Fruit fly (Drosophila melanogaster) whole organism, embryonic: Measurements from ENCODE around the gene CG10581.
A peak's percentile ranks its signal among the peaks of the same experiment; 100 is the strongest.

ENCODE experiments used
- Atf3 ChIP-seq: fragments of 200-800 bp; sonication (Bioruptor generic); optimal IDR thresholded peaks from 3 replicates; lab custom pipeline; 2016; ENCODE audit warnings: missing biosample characterization, missing genetic modification characterization
- CG10462 ChIP-seq: fragments of 200-800 bp; sonication (Bioruptor generic); optimal IDR thresholded peaks from 2 replicates; lab custom pipeline; 2016; ENCODE audit warnings: missing biosample characterization, missing genetic modification characterization
- CG11085 ChIP-seq: fragments of 200-800 bp; sonication (Bioruptor generic); IDR thresholded peaks from 2 replicates; pipeline ENCODE4 v1.3.6; 2022; ENCODE audit warnings: missing biosample characterization, missing genetic modification characterization
- CG12104 ChIP-seq: fragments of 200-800 bp; sonication (Bioruptor generic); optimal IDR thresholded peaks from 3 replicates; lab custom pipeline; 2016; ENCODE audit warnings: missing biosample characterization, missing genetic modification characterization
- CG12236 ChIP-seq: fragments of 200-800 bp; sonication (Bioruptor generic); optimal IDR thresholded peaks from 2 replicates; lab custom pipeline; 2016; ENCODE audit warnings: missing biosample characterization, missing genetic modification characterization
- CG12659 ChIP-seq: fragments of 200-800 bp; sonication (Bioruptor generic); optimal IDR thresholded peaks from 3 replicates; lab custom pipeline; 2017; ENCODE audit warnings: mild to moderate bottlenecking, missing biosample characterization, missing genetic modification reagents, missing genetic modification characterization
- CG14667 ChIP-seq: fragments of 200-800 bp; sonication (Bioruptor generic); IDR thresholded peaks from 2 replicates; pipeline ENCODE4 v1.3.6; 2022; ENCODE audit warnings: missing biosample characterization, missing genetic modification characterization
- CG18476 ChIP-seq: fragments of 200-800 bp; sonication (Bioruptor generic); optimal IDR thresholded peaks from 2 replicates; lab custom pipeline; 2016; ENCODE audit warnings: missing biosample characterization, mild to moderate bottlenecking, missing genetic modification characterization
- CG2199 ChIP-seq: fragments of 200-800 bp; sonication (Bioruptor generic); IDR thresholded peaks from 3 replicates; pipeline ENCODE4 v1.3.6; 2022; ENCODE audit warnings: missing biosample characterization, missing genetic modification characterization
- CG2202 ChIP-seq: fragments of 200-800 bp; sonication (Bioruptor generic); optimal IDR thresholded peaks from 2 replicates; lab custom pipeline; 2018; ENCODE audit warnings: missing biosample characterization, mild to moderate bottlenecking, missing genetic modification characterization
- CG3281 ChIP-seq: fragments of 200-800 bp; sonication (Bioruptor generic); optimal IDR thresholded peaks from 3 replicates; lab custom pipeline; 2017; ENCODE audit warnings: missing biosample characterization, mild to moderate bottlenecking, missing genetic modification characterization
- CG33213 ChIP-seq: fragments of 200-800 bp; sonication (Bioruptor generic); optimal IDR thresholded peaks from 3 replicates; lab custom pipeline; 2016; ENCODE audit warnings: missing biosample characterization, missing genetic modification characterization
- CG4617 ChIP-seq: fragments of 200-800 bp; sonication (Bioruptor generic); optimal IDR thresholded peaks from 3 replicates; lab custom pipeline; 2016; ENCODE audit warnings: missing biosample characterization, missing genetic modification characterization, borderline replicate concordance
- CG5245 ChIP-seq: fragments of 200-800 bp; sonication (Bioruptor generic); optimal IDR thresholded peaks from 3 replicates; lab custom pipeline; 2016; ENCODE audit warnings: missing biosample characterization, missing genetic modification characterization
- CG5953 ChIP-seq: fragments of 200-800 bp; sonication (Bioruptor generic); IDR thresholded peaks from 2 replicates; pipeline ENCODE4 v1.3.6; 2022; ENCODE audit warnings: missing biosample characterization, missing genetic modification characterization
- CG6175 ChIP-seq: fragments of 200-800 bp; sonication (Bioruptor generic); IDR thresholded peaks from 3 replicates; pipeline ENCODE4 v1.3.6; 2022; ENCODE audit warnings: missing biosample characterization, missing genetic modification characterization
- CG6854 ChIP-seq: fragments of 200-800 bp; sonication (Bioruptor generic); optimal IDR thresholded peaks from 3 replicates; lab custom pipeline; 2017; ENCODE audit warnings: missing biosample characterization, mild to moderate bottlenecking, missing genetic modification characterization
- CG9797 ChIP-seq: fragments of 200-800 bp; sonication (Bioruptor generic); optimal IDR thresholded peaks from 3 replicates; lab custom pipeline; 2018; ENCODE audit warnings: missing biosample characterization, mild to moderate bottlenecking, missing genetic modification characterization
- CG9817 ChIP-seq: fragments of 200-800 bp; sonication (Bioruptor generic); optimal IDR thresholded peaks from 2 replicates; lab custom pipeline; 2018; ENCODE audit warnings: missing biosample characterization, mild to moderate bottlenecking, missing genetic modification characterization, moderate library complexity
- Dfd ChIP-seq, 2 experiments: fragments of >200 bp; optimal IDR thresholded peaks; 2 replicates each; lab custom pipeline; 2017; ENCODE audit warnings: missing biosample characterization in 2 of 2, missing genetic modification characterization in 2 of 2
- Doc3 ChIP-seq: fragments of 200-800 bp; sonication (Bioruptor generic); IDR thresholded peaks from 3 replicates; pipeline ENCODE4 v1.3.6; 2022; ENCODE audit warnings: missing biosample characterization, missing genetic modification characterization; ENCODE audit not compliant: partially characterized antibody
- Dref ChIP-seq: fragments of 200-800 bp; sonication (Bioruptor generic); IDR thresholded peaks from 2 replicates; pipeline ENCODE4 v1.3.6; 2022; ENCODE audit warnings: missing biosample characterization, missing genetic modification characterization
- HLH54F ChIP-seq: fragments of 200-800 bp; sonication (Bioruptor generic); optimal IDR thresholded peaks from 3 replicates; lab custom pipeline; 2016; ENCODE audit warnings: missing biosample characterization, missing genetic modification characterization
- HmgD ChIP-seq: fragments of 200-800 bp; sonication (Bioruptor generic); optimal IDR thresholded peaks from 3 replicates; lab custom pipeline; 2016; ENCODE audit warnings: missing biosample characterization, missing genetic modification characterization
- Hsf ChIP-seq: fragments of 200-800 bp; sonication (Bioruptor generic); optimal IDR thresholded peaks from 3 replicates; lab custom pipeline; 2016; ENCODE audit warnings: missing biosample characterization, missing genetic modification characterization
- Ptx1 ChIP-seq: fragments of 200-800 bp; sonication (Bioruptor generic); IDR thresholded peaks from 2 replicates; pipeline ENCODE4 v1.3.6; 2022; ENCODE audit warnings: missing biosample characterization, missing genetic modification characterization
- Ravus ChIP-seq: fragments of 200-800 bp; sonication (Bioruptor generic); IDR thresholded peaks from 2 replicates; pipeline ENCODE4 v1.3.6; 2022; ENCODE audit warnings: missing biosample characterization, missing genetic modification characterization
- Trl ChIP-seq, 3 experiments: fragments of >200 bp in 2 of 3; fragments of 200-800 bp in 1 of 3; sonication (Bioruptor generic) in 1 of 3; optimal IDR thresholded peaks; 2 replicates in 1 of 3; 3 replicates in 2 of 3; lab custom pipeline; 2016 to 2017; ENCODE audit warnings: missing biosample characterization in 1 of 3, missing genetic modification characterization in 1 of 3
- Vsx1 ChIP-seq: fragments of 200-800 bp; sonication (Bioruptor generic); optimal IDR thresholded peaks from 2 replicates; lab custom pipeline; 2017; ENCODE audit warnings: missing biosample characterization, mild to moderate bottlenecking, missing genetic modification characterization, missing genetic modification reagents
- ac ChIP-seq: fragments of 200-800 bp; sonication (Bioruptor generic); optimal IDR thresholded peaks from 3 replicates; lab custom pipeline; 2017; ENCODE audit warnings: missing biosample characterization, mild to moderate bottlenecking, missing genetic modification characterization
- amos ChIP-seq: fragments of 200-800 bp; sonication (Bioruptor generic); IDR thresholded peaks from 2 replicates; pipeline ENCODE4 v1.3.6; 2022; ENCODE audit warnings: missing biosample characterization, missing genetic modification characterization; ENCODE audit not compliant: partially characterized antibody
- az2 ChIP-seq: fragments of 200-800 bp; sonication (Bioruptor generic); optimal IDR thresholded peaks from 3 replicates; lab custom pipeline; 2016; ENCODE audit warnings: missing biosample characterization, missing genetic modification characterization
- cas ChIP-seq: fragments of 200-800 bp; sonication (Bioruptor generic); IDR thresholded peaks from 2 replicates; pipeline ENCODE4 v1.3.6; 2022; ENCODE audit warnings: missing biosample characterization, missing genetic modification characterization
- chinmo ChIP-seq: fragments of 200-800 bp; sonication (Bioruptor generic); IDR thresholded peaks from 4 replicates; pipeline ENCODE4 v1.3.6; 2022; ENCODE audit warnings: missing biosample characterization, missing genetic modification characterization; ENCODE audit not compliant: partially characterized antibody
- ci ChIP-seq: fragments of 200-800 bp; sonication (Bioruptor generic); IDR thresholded peaks from 3 replicates; pipeline ENCODE4 v1.3.6; 2022; ENCODE audit warnings: missing biosample characterization, missing genetic modification characterization
- dati ChIP-seq: fragments of 200-800 bp; sonication (Bioruptor generic); IDR thresholded peaks from 2 replicates; pipeline ENCODE4 v1.3.6; 2022; ENCODE audit warnings: missing biosample characterization, missing genetic modification characterization
- dm ChIP-seq: fragments of 200-800 bp; sonication (Bioruptor generic); optimal IDR thresholded peaks from 3 replicates; lab custom pipeline; 2016; ENCODE audit warnings: missing biosample characterization, missing genetic modification characterization
- fd3F ChIP-seq: fragments of 200-800 bp; sonication (Bioruptor generic); optimal IDR thresholded peaks from 2 replicates; lab custom pipeline; 2018; ENCODE audit warnings: missing biosample characterization, mild to moderate bottlenecking, missing genetic modification characterization, moderate library complexity
- gt ChIP-seq: fragments of 200-800 bp; sonication (Bioruptor generic); IDR thresholded peaks from 2 replicates; pipeline ENCODE4 v1.3.6; 2022; ENCODE audit warnings: missing biosample characterization, missing genetic modification characterization
- ham ChIP-seq: fragments of 200-800 bp; sonication (Bioruptor generic); IDR thresholded peaks from 2 replicates; pipeline ENCODE4 v1.3.6; 2022; ENCODE audit warnings: missing biosample characterization, missing genetic modification characterization
- hb ChIP-seq: fragments of 200-800 bp; sonication (Bioruptor generic); IDR thresholded peaks from 3 replicates; pipeline ENCODE4 v1.3.6; 2022; ENCODE audit warnings: missing biosample characterization, missing genetic modification characterization; ENCODE audit not compliant: partially characterized antibody
- kah ChIP-seq: fragments of 200-800 bp; sonication (Bioruptor generic); optimal IDR thresholded peaks from 2 replicates; lab custom pipeline; 2018; ENCODE audit warnings: missing biosample characterization, mild to moderate bottlenecking, missing genetic modification characterization
- ken ChIP-seq: fragments of 200-800 bp; sonication (Bioruptor generic); IDR thresholded peaks from 3 replicates; pipeline ENCODE4 v1.3.6; 2022; ENCODE audit warnings: missing biosample characterization, missing genetic modification characterization
- knrl ChIP-seq: fragments of 200-800 bp; sonication (Bioruptor generic); IDR thresholded peaks from 3 replicates; pipeline ENCODE4 v1.3.6; 2022; ENCODE audit warnings: missing biosample characterization, missing genetic modification characterization; ENCODE audit not compliant: partially characterized antibody
- lola ChIP-seq, 3 experiments: fragments of >200 bp in 2 of 3; fragments of 200-800 bp in 1 of 3; sonication (Bioruptor generic) in 1 of 3; optimal IDR thresholded peaks; 2 replicates each; lab custom pipeline; 2017 to 2019; ENCODE audit warnings: missing biosample characterization in 3 of 3, missing genetic modification characterization in 3 of 3, mild to moderate bottlenecking in 1 of 3, moderate library complexity in 1 of 3
- trem ChIP-seq: fragments of 200-800 bp; optimal IDR thresholded peaks from 3 replicates; lab custom pipeline; 2019; ENCODE audit warnings: missing biosample characterization, mild to moderate bottlenecking, missing genetic modification characterization, moderate library complexity
- unpg ChIP-seq: fragments of 200-800 bp; sonication (Bioruptor generic); optimal IDR thresholded peaks from 3 replicates; lab custom pipeline; 2018; ENCODE audit warnings: missing biosample characterization, mild to moderate bottlenecking, missing genetic modification characterization, moderate library complexity
- wdn ChIP-seq: fragments of 200-800 bp; sonication (Bioruptor generic); IDR thresholded peaks from 2 replicates; pipeline ENCODE4 v1.3.6; 2022; ENCODE audit warnings: missing biosample characterization, missing genetic modification characterization
- zen2 ChIP-seq: fragments of 200-800 bp; sonication (Bioruptor generic); IDR thresholded peaks from 3 replicates; pipeline ENCODE4 v1.3.6; 2022; ENCODE audit warnings: missing biosample characterization, missing genetic modification characterization; ENCODE audit not compliant: partially characterized antibody

The CG10581 gene

dm6 chr3L:21007364-21008254, 26.4 kb downstream of the CG10581 start (continued):
- no peak for TF ChIP-seq Atf3 (GFP tag; lab: Kevin White, UChicago)
- TF ChIP-seq az2 (GFP tag; lab: Kevin White, UChicago): no peak
- TF ChIP-seq Doc3: no peak
- peak in 1 of 3 experiments; percentile 40 for TF ChIP-seq lola (GFP tag; optimal IDR thresholded peaks at IDR 0.05; lab: Kevin White, UChicago)
- peak; percentile 20 for TF ChIP-seq CG12236 (GFP tag; lab: Kevin White, UChicago)
- no peak for TF ChIP-seq Dref (GFP tag; lab: Robert Waterston, UW)
- TF ChIP-seq Trl (optimal IDR thresholded peaks at IDR 0.05; lab: Kevin White, UChicago): peak; percentile 44 to 59
- TF ChIP-seq Trl (GFP tag; optimal IDR thresholded peaks at IDR 0.05; lab: Kevin White, UChicago): peak; percentile 18
- TF ChIP-seq ac (GFP tag; lab: Kevin White, UChicago): peak; percentile 79
- peak; percentile 21 for TF ChIP-seq CG33213 (GFP tag; lab: Kevin White, UChicago)
- no peak for TF ChIP-seq ham (GFP tag; lab: Robert Waterston, UW)
- TF ChIP-seq CG3281 (GFP tag; lab: Kevin White, UChicago): no peak
- TF ChIP-seq gt (GFP tag; lab: Robert Waterston, UW): no peak
- TF ChIP-seq ken: no peak
- TF ChIP-seq wdn (GFP tag; lab: Robert Waterston, UW): no peak
- TF ChIP-seq dm: no peak
- no peak for TF ChIP-seq CG12104
- no peak for TF ChIP-seq cas (GFP tag; lab: Robert Waterston, UW)
- TF ChIP-seq CG14667 (GFP tag; lab: Robert Waterston, UW): no peak
- TF ChIP-seq zen2: no peak
- TF ChIP-seq CG6854: no peak
- no peak for TF ChIP-seq kah (GFP tag; lab: Kevin White, UChicago)
- TF ChIP-seq trem (tag; lab: Kevin White, UChicago): no peak
- no peak for TF ChIP-seq CG10462 (GFP tag; lab: Kevin White, UChicago)
- TF ChIP-seq Dfd (GFP tag; optimal IDR thresholded peaks at IDR 0.05; lab: Kevin White, UChicago): no peak
- no peak for TF ChIP-seq CG9797 (GFP tag; lab: Kevin White, UChicago)
- no peak for TF ChIP-seq CG12659 (GFP tag; lab: Kevin White, UChicago)
- TF ChIP-seq unpg: no peak
- TF ChIP-seq CG5953 (GFP tag; lab: Robert Waterston, UW): no peak
- TF ChIP-seq CG2202 (tag; lab: Kevin White, UChicago): peak; percentile 72
- TF ChIP-seq CG2199 (GFP tag; lab: Robert Waterston, UW): no peak; the same call in 2 of the 3 replicates
- TF ChIP-seq HLH54F (GFP tag; lab: Kevin White, UChicago): no peak
- TF ChIP-seq CG6175: no peak
- TF ChIP-seq knrl (GFP tag; lab: Robert Waterston, UW): no peak
- TF ChIP-seq CG5245 (GFP tag; lab: Kevin White, UChicago): no peak
- TF ChIP-seq Hsf (GFP tag; lab: Kevin White, UChicago): no peak
- TF ChIP-seq HmgD: no peak
- no peak for TF ChIP-seq CG11085 (GFP tag; lab: Robert Waterston, UW)
- peak; percentile 57; the same call in 1 of the 3 replicates for TF ChIP-seq ci (GFP tag; lab: Robert Waterston, UW)
- TF ChIP-seq Ptx1 (GFP tag; lab: Robert Waterston, UW): no peak
- TF ChIP-seq Vsx1 (GFP tag; lab: Kevin White, UChicago): no peak
- TF ChIP-seq CG18476: no peak
- no peak for TF ChIP-seq CG4617 (GFP tag; lab: Kevin White, UChicago)
- 0 out of 4 replicates have a peak, but pooled peaks have one; percentile 34 for TF ChIP-seq chinmo (GFP tag; lab: Robert Waterston, UW)
- TF ChIP-seq dati (GFP tag; lab: Robert Waterston, UW): no peak
- TF ChIP-seq Ravus (GFP tag; lab: Robert Waterston, UW): no peak
- no peak for TF ChIP-seq fd3F (GFP tag; lab: Kevin White, UChicago)
- no peak for TF ChIP-seq CG9817 (tag; lab: Kevin White, UChicago)
- no peak for TF ChIP-seq hb (GFP tag; lab: Robert Waterston, UW)
- TF ChIP-seq amos (GFP tag; lab: Robert Waterston, UW): no peak
